Worm (Caenorhabditis elegans) whole organism, late embryonic: Measurements from ENCODE around the gene W02B3.4.

Source experiments
- F13H6.1 ChIP-seq: sonication (generic microtip); optimal IDR thresholded peaks from 2 replicates; lab custom pipeline; 2016; ENCODE audit warnings: missing genetic modification characterization, missing compliant biosample characterization
- K02D7.2 ChIP-seq: sonication (generic microtip); optimal IDR thresholded peaks from 2 replicates; lab custom pipeline; 2017; ENCODE audit warnings: mild to moderate bottlenecking, missing genetic modification characterization, missing compliant biosample characterization
- T23F11.4 ChIP-seq: fragments of 200-800 bp; sonication (Bioruptor generic); optimal IDR thresholded peaks from 2 replicates; lab custom pipeline; 2018; ENCODE audit warnings: mild to moderate bottlenecking, missing genetic modification characterization, missing compliant biosample characterization
- ama-1 ChIP-seq: fragments of 150-350 bp; optimal IDR thresholded peaks from 2 replicates; lab custom pipeline; 2014
- ceh-31 ChIP-seq: sonication (generic microtip); optimal IDR thresholded peaks from 2 replicates; lab custom pipeline; 2016; ENCODE audit warnings: missing genetic modification characterization, missing compliant biosample characterization
- ceh-45 ChIP-seq: fragments of 200-800 bp; sonication (Bioruptor generic); IDR thresholded peaks from 2 replicates; pipeline ENCODE4 v1.3.6; 2022; ENCODE audit warnings: missing genetic modification reagents, missing genetic modification characterization, missing compliant biosample characterization
- elt-2 ChIP-seq: sonication (generic microtip); optimal IDR thresholded peaks from 2 replicates; lab custom pipeline; 2016; ENCODE audit warnings: missing genetic modification reagents, missing genetic modification characterization, missing compliant biosample characterization
- lim-6 ChIP-seq: sonication (generic microtip); optimal IDR thresholded peaks from 2 replicates; lab custom pipeline; 2016; ENCODE audit warnings: missing genetic modification characterization, missing compliant biosample characterization
- mec-3 ChIP-seq: sonication (generic microtip); optimal IDR thresholded peaks from 2 replicates; lab custom pipeline; 2016; ENCODE audit warnings: borderline replicate concordance, missing genetic modification characterization, missing compliant biosample characterization
- nhr-11 ChIP-seq: fragments of 150-350 bp; optimal IDR thresholded peaks from 2 replicates; lab custom pipeline; 2014; ENCODE audit warnings: missing biosample characterization, missing genetic modification characterization
- pha-4 ChIP-seq: fragments of 150-350 bp; optimal IDR thresholded peaks from 2 replicates; lab custom pipeline; 2018; ENCODE audit warnings: missing biosample characterization, missing genetic modification reagents, missing genetic modification characterization
- rnt-1 ChIP-seq: sonication (generic microtip); optimal IDR thresholded peaks from 2 replicates; lab custom pipeline; 2016; ENCODE audit warnings: missing genetic modification characterization, missing compliant biosample characterization
- ztf-16 ChIP-seq: sonication (generic microtip); optimal IDR thresholded peaks from 2 replicates; lab custom pipeline; 2017; ENCODE audit warnings: missing genetic modification characterization, missing compliant biosample characterization

- TF ChIP-seq lim-6 (tag; lab: Kevin White, UChicago) (no peak), ama-1 (lab: Kevin White, UChicago) (no peak), nhr-11 (tag; lab: Kevin White, UChicago) (no peak), rnt-1 (tag; lab: Kevin White, UChicago) (no peak), T23F11.4 (no peak), K02D7.2 (tag; lab: Kevin White, UChicago) (no peak), ceh-31 (tag; lab: Kevin White, UChicago) (no peak), elt-2 (tag; lab: Kevin White, UChicago) (no peak), ceh-45 (GFP tag; lab: Robert Waterston, UW) (no peak), F13H6.1 (tag; lab: Kevin White, UChicago) (no peak), ztf-16 (no peak), mec-3 (tag; lab: Kevin White, UChicago) (no peak), pha-4 (tag; lab: Kevin White, UChicago) (no peak)
Measured at ce11 chrIII:691933-692332, 8.7 kb upstream of the W02B3.4 start, which contains the start of gene W02B3.7.
